Worm (Caenorhabditis elegans) whole organism, mixed stage, embryonic: ENCODE data around the gene nhr-95.

ENCODE experiments used
- M03D4.4 ChIP-seq: sonication (generic microtip); optimal IDR thresholded peaks from 2 replicates; lab custom pipeline; 2017; ENCODE audit warnings: mild to moderate bottlenecking, missing genetic modification characterization, missing compliant biosample characterization
- bed-3 ChIP-seq: fragments of 200-800 bp; sonication (Bioruptor generic); optimal IDR thresholded peaks from 3 replicates; lab custom pipeline; 2018; ENCODE audit warnings: mild to moderate bottlenecking, missing genetic modification characterization, moderate library complexity, missing compliant biosample characterization
- blmp-1 ChIP-seq: fragments of 150-350 bp; optimal IDR thresholded peaks from 2 replicates; lab custom pipeline; 2014; ENCODE audit warnings: missing biosample characterization, missing genetic modification characterization
- ceh-39 ChIP-seq: fragments of 150-350 bp; optimal IDR thresholded peaks from 2 replicates; lab custom pipeline; 2014; ENCODE audit warnings: missing biosample characterization, missing genetic modification characterization
- ceh-43 ChIP-seq: fragments of 200-800 bp; sonication (Bioruptor generic); optimal IDR thresholded peaks from 2 replicates; lab custom pipeline; 2018; ENCODE audit warnings: mild to moderate bottlenecking, missing genetic modification characterization, moderate library complexity, missing compliant biosample characterization
- ceh-83 ChIP-seq: fragments of 200-800 bp; sonication (Bioruptor generic); optimal IDR thresholded peaks from 2 replicates; lab custom pipeline; 2018; ENCODE audit warnings: mild to moderate bottlenecking, missing genetic modification characterization, missing compliant biosample characterization
- ces-1 ChIP-seq: fragments of 150-350 bp; optimal IDR thresholded peaks from 2 replicates; lab custom pipeline; 2014; ENCODE audit warnings: missing biosample characterization, missing genetic modification reagents, missing genetic modification characterization
- cnd-1 ChIP-seq: fragments of 200-800 bp; sonication (Bioruptor generic); optimal IDR thresholded peaks from 2 replicates; lab custom pipeline; 2018; ENCODE audit warnings: mild to moderate bottlenecking, missing genetic modification characterization, missing compliant biosample characterization
- drap-1 ChIP-seq: fragments of 200-800 bp; sonication (Bioruptor generic); optimal IDR thresholded peaks from 3 replicates; lab custom pipeline; 2018; ENCODE audit warnings: mild to moderate bottlenecking, missing genetic modification characterization, missing compliant biosample characterization
- elt-1 ChIP-seq: sonication (generic microtip); optimal IDR thresholded peaks from 2 replicates; lab custom pipeline; 2017; ENCODE audit warnings: missing genetic modification characterization, mild to moderate bottlenecking, missing compliant biosample characterization, antibody characterized with exemption, moderate library complexity, borderline replicate concordance; ENCODE audit not compliant: insufficient read depth
- elt-3 ChIP-seq: fragments of 150-350 bp; optimal IDR thresholded peaks from 2 replicates; lab custom pipeline; 2014; ENCODE audit warnings: missing biosample characterization, missing genetic modification characterization
- ham-2 ChIP-seq: fragments of 200-800 bp; sonication (Bioruptor generic); optimal IDR thresholded peaks from 2 replicates; lab custom pipeline; 2018; ENCODE audit warnings: mild to moderate bottlenecking, missing genetic modification characterization, missing compliant biosample characterization
- hlh-1 ChIP-seq: fragments of 150-350 bp; optimal IDR thresholded peaks from 2 replicates; lab custom pipeline; 2014; ENCODE audit warnings: missing biosample characterization, missing genetic modification reagents, missing genetic modification characterization
- lin-13 ChIP-seq: fragments of 150-350 bp; optimal IDR thresholded peaks from 2 replicates; lab custom pipeline; 2014; ENCODE audit warnings: missing biosample characterization, missing genetic modification characterization
- lin-32 ChIP-seq: fragments of 200-800 bp; sonication (Bioruptor generic); optimal IDR thresholded peaks from 2 replicates; lab custom pipeline; 2018; ENCODE audit warnings: mild to moderate bottlenecking, missing genetic modification characterization, missing compliant biosample characterization
- lsy-2 ChIP-seq: fragments of 150-350 bp; optimal IDR thresholded peaks from 2 replicates; lab custom pipeline; 2014; ENCODE audit warnings: missing biosample characterization, missing genetic modification characterization
- mab-5 ChIP-seq: fragments of 150-350 bp; optimal IDR thresholded peaks from 2 replicates; lab custom pipeline; 2014; ENCODE audit warnings: missing biosample characterization, missing genetic modification characterization
- mep-1 ChIP-seq: fragments of 150-350 bp; optimal IDR thresholded peaks from 2 replicates; lab custom pipeline; 2017; ENCODE audit warnings: missing biosample characterization, missing genetic modification reagents, missing genetic modification characterization, inconsistent platforms
- mls-2 ChIP-seq: sonication (generic microtip); optimal IDR thresholded peaks from 2 replicates; lab custom pipeline; 2016; ENCODE audit warnings: mild to moderate bottlenecking, missing genetic modification characterization, moderate library complexity, missing compliant biosample characterization
- nhr-12 ChIP-seq: fragments of 150-350 bp; optimal IDR thresholded peaks from 2 replicates; lab custom pipeline; 2014; ENCODE audit warnings: missing biosample characterization, missing genetic modification characterization
- nhr-2 ChIP-seq: fragments of 150-350 bp; optimal IDR thresholded peaks from 2 replicates; lab custom pipeline; 2014; ENCODE audit warnings: missing biosample characterization, missing genetic modification characterization
- nhr-237 ChIP-seq: fragments of 150-350 bp; optimal IDR thresholded peaks from 2 replicates; lab custom pipeline; 2014; ENCODE audit warnings: missing biosample characterization, missing genetic modification characterization
- nhr-28 ChIP-seq: fragments of 150-350 bp; optimal IDR thresholded peaks from 2 replicates; lab custom pipeline; 2014; ENCODE audit warnings: missing biosample characterization, missing genetic modification characterization
- nhr-76 ChIP-seq: sonication (generic microtip); optimal IDR thresholded peaks from 2 replicates; lab custom pipeline; 2017; ENCODE audit warnings: missing biosample characterization, missing genetic modification characterization
- pha-4 ChIP-seq: fragments of 150-350 bp; optimal IDR thresholded peaks from 2 replicates; lab custom pipeline; 2018; ENCODE audit warnings: missing biosample characterization, missing genetic modification reagents, missing genetic modification characterization
- sem-2 ChIP-seq: fragments of 200-800 bp; sonication (Bioruptor generic); optimal IDR thresholded peaks from 2 replicates; lab custom pipeline; 2018; ENCODE audit warnings: mild to moderate bottlenecking, missing genetic modification characterization, missing compliant biosample characterization
- snpc-4 ChIP-seq: fragments of 150-350 bp; optimal IDR thresholded peaks from 2 replicates; lab custom pipeline; 2014; ENCODE audit warnings: missing biosample characterization, missing genetic modification characterization
- sptf-1 ChIP-seq: sonication (generic microtip); optimal IDR thresholded peaks from 2 replicates; lab custom pipeline; 2017; ENCODE audit warnings: mild to moderate bottlenecking, missing genetic modification characterization, moderate library complexity, missing compliant biosample characterization
- tbx-8 ChIP-seq: fragments of 200-800 bp; sonication (Bioruptor generic); optimal IDR thresholded peaks from 2 replicates; lab custom pipeline; 2018; ENCODE audit warnings: mild to moderate bottlenecking, missing genetic modification characterization, moderate library complexity, missing compliant biosample characterization
- unc-120 ChIP-seq: sonication (generic microtip); optimal IDR thresholded peaks from 2 replicates; lab custom pipeline; 2017; ENCODE audit warnings: missing genetic modification characterization, missing compliant biosample characterization; ENCODE audit not compliant: poor library complexity, severe bottlenecking
- unc-39 ChIP-seq: fragments of 150-350 bp; optimal IDR thresholded peaks from 2 replicates; lab custom pipeline; 2014; ENCODE audit warnings: missing biosample characterization, missing genetic modification characterization
- unc-62 ChIP-seq: fragments of 150-350 bp; optimal IDR thresholded peaks from 2 replicates; lab custom pipeline; 2014; ENCODE audit warnings: missing biosample characterization, missing genetic modification reagents, missing genetic modification characterization
- zip-8 ChIP-seq: fragments of 150-350 bp; optimal IDR thresholded peaks from 2 replicates; lab custom pipeline; 2014; ENCODE audit warnings: missing biosample characterization, missing genetic modification characterization
- ztf-11 ChIP-seq: fragments of 150-350 bp; optimal IDR thresholded peaks from 2 replicates; lab custom pipeline; 2014; ENCODE audit warnings: missing biosample characterization, missing genetic modification characterization

nhr-95 gene

DNA sequence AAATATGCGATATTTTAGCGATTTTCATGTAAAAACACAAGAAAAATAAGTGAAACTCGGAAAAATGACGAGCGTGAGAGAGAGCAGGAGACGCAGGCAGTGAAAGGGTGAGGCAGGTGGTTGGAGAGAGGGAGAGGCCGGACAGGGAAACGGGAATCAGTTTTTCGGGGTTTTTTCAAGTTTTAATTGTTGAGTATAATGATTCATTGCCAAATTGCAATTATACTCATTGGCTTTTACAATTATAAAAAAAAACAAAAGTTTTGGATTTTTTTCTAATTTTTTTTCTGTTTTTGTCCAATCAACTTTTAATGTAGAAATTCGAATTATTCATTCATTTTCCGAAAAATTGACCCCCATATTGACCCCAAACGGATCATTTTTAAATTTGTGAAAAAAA lies at the start of gene nhr-95:
Gene nhr-95, minus strand, starts transcription at position 101 of the 400 bp plus-strand sequence.
- TF ChIP-seq bed-3 (GFP tag; lab: Kevin White, UChicago) (no peak), lsy-2 (tag; lab: Kevin White, UChicago) (no peak), drap-1 (GFP tag; lab: Kevin White, UChicago) (peak; percentile 31), unc-39 (no peak)

DNA sequence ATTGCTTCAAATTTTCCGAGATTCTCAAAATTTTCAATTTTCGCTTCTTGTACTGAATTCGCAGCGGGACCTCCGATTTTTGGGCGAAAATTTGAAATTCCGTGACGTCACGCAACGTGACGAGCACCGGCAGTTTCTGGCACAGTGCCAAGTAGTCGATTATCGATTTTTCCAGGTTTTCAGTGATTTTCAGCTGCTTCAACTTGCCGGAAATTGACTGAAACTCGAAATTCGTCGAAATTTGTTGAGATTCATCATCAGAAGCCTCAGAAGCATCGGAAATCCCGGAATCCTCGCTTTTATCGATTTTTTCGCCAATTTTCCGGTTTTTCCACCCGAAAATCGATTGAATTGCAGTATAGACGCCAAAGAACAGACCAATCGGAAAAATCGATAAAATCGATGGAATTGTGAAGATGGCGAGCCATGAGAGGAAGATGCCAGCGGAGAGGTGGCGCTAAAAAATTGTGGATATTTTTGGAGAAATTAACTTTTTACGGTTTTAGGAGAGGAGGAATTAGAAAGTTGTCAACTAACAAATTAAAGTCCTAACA lies 49.5 kb upstream of the nhr-95 start:
- TF ChIP-seq tbx-8 (GFP tag; lab: Kevin White, UChicago) (no peak), snpc-4 (tag; lab: Kevin White, UChicago) (no peak), elt-3 (no peak), mab-5 (no peak), mep-1 (no peak), pha-4 (tag; lab: Kevin White, UChicago) (no peak), nhr-76 (tag; lab: Kevin White, UChicago) (no peak), ham-2 (GFP tag; lab: Kevin White, UChicago) (no peak), ceh-83 (GFP tag; lab: Kevin White, UChicago) (no peak), bed-3 (GFP tag; lab: Kevin White, UChicago) (no peak), drap-1 (GFP tag; lab: Kevin White, UChicago) (no peak), unc-120 (tag; lab: Kevin White, UChicago) (no peak), hlh-1 (tag; lab: Kevin White, UChicago) (no peak), ceh-39 (tag; lab: Kevin White, UChicago) (no peak), sem-2 (no peak), lin-13 (tag; lab: Kevin White, UChicago) (no peak), sptf-1 (tag; lab: Kevin White, UChicago) (no peak), blmp-1 (no peak), M03D4.4 (no peak), ceh-43 (GFP tag; lab: Kevin White, UChicago) (no peak)

DNA sequence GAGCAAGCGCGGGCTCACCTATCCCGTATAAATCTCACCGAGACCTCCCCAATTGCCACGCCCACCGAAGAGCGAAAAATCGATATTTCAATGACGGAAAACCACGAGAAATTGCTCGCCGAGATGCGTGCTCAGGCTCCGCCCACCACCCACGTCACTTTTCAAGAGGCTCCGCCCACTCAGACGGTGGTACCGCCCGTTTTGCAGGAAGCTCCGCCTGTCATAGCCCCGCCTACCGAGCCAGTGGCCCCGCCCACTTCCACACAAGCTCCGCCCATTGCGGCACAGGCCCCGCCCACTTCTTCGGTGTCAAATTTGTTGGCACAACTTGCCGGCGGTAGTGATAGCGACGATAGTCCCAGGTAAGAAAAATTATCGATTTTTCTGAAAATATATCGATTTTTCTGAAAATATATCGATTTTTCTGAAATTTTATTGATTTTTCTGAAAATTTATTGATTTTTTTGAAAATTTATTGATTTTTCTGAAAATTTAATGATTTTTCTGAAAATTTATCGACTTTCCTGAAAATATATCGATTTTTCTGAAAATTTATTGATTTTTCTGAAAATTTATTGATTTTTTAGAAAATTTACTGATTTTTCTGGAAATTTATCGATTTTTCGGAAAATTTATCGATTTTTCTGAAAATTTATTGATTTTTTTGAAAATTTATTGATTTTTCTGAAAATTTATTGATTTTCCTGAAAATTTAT lies 47.2 kb upstream of the nhr-95 start:
- TF ChIP-seq tbx-8 (GFP tag; lab: Kevin White, UChicago) (no peak), lin-13 (tag; lab: Kevin White, UChicago) (no peak), nhr-2 (tag; lab: Kevin White, UChicago) (no peak), ztf-11 (tag; lab: Kevin White, UChicago) (no peak), ces-1 (GFP tag; lab: Kevin White, UChicago) (no peak), snpc-4 (tag; lab: Kevin White, UChicago) (no peak), cnd-1 (no peak), sptf-1 (tag; lab: Kevin White, UChicago) (no peak), zip-8 (tag; lab: Kevin White, UChicago) (no peak), pha-4 (tag; lab: Kevin White, UChicago) (no peak), mab-5 (no peak), ham-2 (GFP tag; lab: Kevin White, UChicago) (no peak), nhr-237 (tag; lab: Kevin White, UChicago) (no peak), sem-2 (no peak), unc-39 (no peak), ceh-39 (tag; lab: Kevin White, UChicago) (no peak), unc-120 (tag; lab: Kevin White, UChicago) (no peak), nhr-12 (tag; lab: Kevin White, UChicago) (no peak)

DNA sequence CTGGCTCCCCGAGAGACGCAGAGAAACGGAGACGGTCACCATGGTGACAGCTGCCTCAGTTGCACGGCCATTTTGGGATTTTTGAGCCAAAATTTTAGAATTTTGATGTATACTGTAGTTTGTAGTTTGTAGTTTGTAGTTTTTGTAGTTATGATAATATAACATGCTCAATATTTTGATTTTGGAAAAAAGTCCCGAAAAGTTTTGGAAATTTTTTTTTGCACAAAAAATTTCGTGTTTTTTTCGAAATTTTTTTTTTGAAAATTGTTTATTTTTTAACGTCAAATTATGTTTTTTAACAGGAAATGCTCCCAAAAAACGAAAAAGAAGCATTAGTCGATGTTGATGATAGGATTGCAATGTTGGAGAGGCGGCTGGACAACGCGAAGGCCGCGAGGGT lies 44.8 kb upstream of the nhr-95 start, which contains the start of gene dyf-17:
Gene dyf-17, plus strand, starts transcription at position 301 of the 400 bp plus-strand sequence.
- TF ChIP-seq unc-39: no peak
- peak; percentile 15 for TF ChIP-seq lin-32 (GFP tag; lab: Kevin White, UChicago)
- no peak for TF ChIP-seq M03D4.4

DNA sequence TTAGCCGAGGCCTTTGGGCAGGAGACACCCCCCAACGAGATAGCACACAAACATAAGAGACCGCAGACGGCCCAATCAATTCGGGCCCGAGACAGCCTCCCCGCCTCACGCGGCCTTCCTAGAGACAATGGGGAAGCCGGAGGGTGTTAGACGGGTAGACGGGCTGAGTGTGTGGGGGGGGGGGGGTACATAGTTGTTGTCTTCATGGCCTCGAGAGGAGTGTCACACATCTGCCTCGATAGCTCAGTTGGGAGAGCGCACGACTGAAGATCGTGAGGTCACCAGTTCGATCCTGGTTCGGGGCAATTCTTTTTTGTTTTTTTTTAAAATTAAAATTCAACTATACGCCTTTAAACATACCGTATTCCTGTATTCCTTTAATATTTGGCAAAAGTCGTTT lies 43.4 kb upstream of the nhr-95 start:
- TF ChIP-seq ceh-83 (GFP tag; lab: Kevin White, UChicago) (peak; percentile 92), bed-3 (GFP tag; lab: Kevin White, UChicago) (peak; percentile 59), tbx-8 (GFP tag; lab: Kevin White, UChicago) (peak; percentile 62), pha-4 (tag; lab: Kevin White, UChicago) (no peak), elt-1 (tag; lab: Kevin White, UChicago) (no peak), snpc-4 (tag; lab: Kevin White, UChicago) (no peak), nhr-2 (tag; lab: Kevin White, UChicago) (no peak), unc-39 (no peak), mep-1 (no peak), unc-62 (GFP tag; lab: Kevin White, UChicago) (peak; percentile 19), lsy-2 (tag; lab: Kevin White, UChicago) (peak; percentile 19), ceh-39 (tag; lab: Kevin White, UChicago) (no peak), M03D4.4 (peak; percentile 88), nhr-28 (tag; lab: Kevin White, UChicago) (no peak), sem-2 (peak; percentile 75), drap-1 (GFP tag; lab: Kevin White, UChicago) (peak; percentile 98), lin-13 (tag; lab: Kevin White, UChicago) (peak; percentile 61), ces-1 (GFP tag; lab: Kevin White, UChicago) (peak; percentile 20), lin-32 (GFP tag; lab: Kevin White, UChicago) (peak; percentile 69), cnd-1 (peak; percentile 90), unc-120 (tag; lab: Kevin White, UChicago) (peak; percentile 73), elt-3 (no peak), nhr-237 (tag; lab: Kevin White, UChicago) (peak; percentile 13), nhr-76 (tag; lab: Kevin White, UChicago) (no peak), mab-5 (no peak), ham-2 (GFP tag; lab: Kevin White, UChicago) (peak; percentile 79), sptf-1 (tag; lab: Kevin White, UChicago) (peak; percentile 89), hlh-1 (tag; lab: Kevin White, UChicago) (peak; percentile 5), mls-2 (tag; lab: Kevin White, UChicago) (peak; percentile 92), ztf-11 (tag; lab: Kevin White, UChicago) (no peak), nhr-12 (tag; lab: Kevin White, UChicago) (no peak), zip-8 (tag; lab: Kevin White, UChicago) (no peak)
